Worm (Caenorhabditis elegans) whole organism, L3 larva: Measurements from ENCODE around the gene R09B5.11.

Experiments
- aly-2 ChIP-seq: fragments of 150-350 bp; optimal IDR thresholded peaks from 2 replicates; lab custom pipeline; 2014; ENCODE audit warnings: missing biosample characterization, missing genetic modification characterization
- ceh-82 ChIP-seq: fragments of 150-350 bp; optimal IDR thresholded peaks from 2 replicates; lab custom pipeline; 2014; ENCODE audit warnings: missing biosample characterization, missing genetic modification characterization
- egl-5 ChIP-seq: fragments of 150-350 bp; optimal IDR thresholded peaks from 2 replicates; lab custom pipeline; 2017; ENCODE audit warnings: missing biosample characterization, missing genetic modification reagents, missing genetic modification characterization, inconsistent platforms
- fkh-10 ChIP-seq: sonication (generic microtip); optimal IDR thresholded peaks from 2 replicates; lab custom pipeline; 2017; ENCODE audit warnings: missing biosample characterization, missing genetic modification reagents, missing genetic modification characterization
- jun-1 ChIP-seq: fragments of 150-350 bp; optimal IDR thresholded peaks from 2 replicates; lab custom pipeline; 2014; ENCODE audit warnings: missing biosample characterization, missing genetic modification reagents, missing genetic modification characterization
- nhr-11 ChIP-seq: fragments of 150-350 bp; optimal IDR thresholded peaks from 2 replicates; lab custom pipeline; 2014; ENCODE audit warnings: missing biosample characterization, missing genetic modification characterization
- nhr-237 ChIP-seq: fragments of 150-350 bp; optimal IDR thresholded peaks from 2 replicates; lab custom pipeline; 2014; ENCODE audit warnings: missing biosample characterization, missing genetic modification characterization
- nhr-25 ChIP-seq: sonication (generic microtip); optimal IDR thresholded peaks from 2 replicates; lab custom pipeline; 2017; ENCODE audit warnings: missing biosample characterization, missing genetic modification characterization
- pha-4 ChIP-seq: fragments of 150-350 bp; optimal IDR thresholded peaks from 2 replicates; lab custom pipeline; 2014; ENCODE audit warnings: missing biosample characterization, missing genetic modification reagents, missing genetic modification characterization
- skn-1 ChIP-seq: fragments of 150-350 bp; optimal IDR thresholded peaks from 2 replicates; lab custom pipeline; 2014; ENCODE audit warnings: missing biosample characterization, missing genetic modification characterization
- unc-39 ChIP-seq: sonication (generic microtip); optimal IDR thresholded peaks from 4 replicates; lab custom pipeline; 2017; ENCODE audit warnings: missing biosample characterization, missing genetic modification characterization

DNA sequence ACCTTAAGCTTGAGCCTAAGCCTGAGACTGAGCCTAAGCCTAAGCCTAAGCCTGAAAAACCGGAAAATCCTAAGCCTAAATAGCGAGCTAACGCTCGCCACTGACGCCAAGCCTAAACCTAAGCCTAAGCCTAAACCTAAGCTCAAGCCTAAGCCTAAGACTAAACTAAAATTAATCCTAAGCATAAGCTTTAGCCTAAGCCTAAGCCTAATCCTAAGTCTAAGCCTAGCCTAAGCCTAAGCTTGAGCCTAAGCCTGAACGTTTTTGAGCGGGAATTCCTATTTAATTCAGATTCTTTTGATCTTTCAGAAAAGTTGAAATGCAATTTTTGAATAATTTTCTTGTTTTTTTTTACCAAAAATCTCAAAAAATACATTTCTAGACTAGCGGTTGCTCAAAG lies 22.9 kb upstream of the R09B5.11 start:
- TF ChIP-seq nhr-25 (tag; lab: Kevin White, UChicago), result no peak
- no peak for TF ChIP-seq nhr-237 (tag; lab: Kevin White, UChicago)
- no peak for TF ChIP-seq fkh-10 (GFP tag; lab: Kevin White, UChicago)
- TF ChIP-seq skn-1 (tag; lab: Kevin White, UChicago), result no peak
- TF ChIP-seq nhr-11, result no peak
- TF ChIP-seq aly-2 (tag; lab: Kevin White, UChicago), result no peak
- TF ChIP-seq jun-1 (tag; lab: Kevin White, UChicago), result no peak
- no peak for TF ChIP-seq pha-4 (tag; lab: Kevin White, UChicago)
- TF ChIP-seq unc-39 (tag; lab: Kevin White, UChicago), result no peak
- TF ChIP-seq egl-5 (tag; lab: Kevin White, UChicago), result no peak
- no peak for TF ChIP-seq ceh-82 (tag; lab: Kevin White, UChicago)
